Fruit fly (Drosophila melanogaster) whole organism, embryonic: ENCODE measurements around the gene CG6126.

ENCODE experiments used
- Aef1 ChIP-seq: fragments of 200-800 bp; sonication (Bioruptor generic); IDR thresholded peaks from 3 replicates; pipeline ENCODE4 v1.3.6; 2022; ENCODE audit warnings: missing biosample characterization, missing genetic modification characterization
- Atf3 ChIP-seq: fragments of 200-800 bp; sonication (Bioruptor generic); optimal IDR thresholded peaks from 3 replicates; lab custom pipeline; 2016; ENCODE audit warnings: missing biosample characterization, missing genetic modification characterization
- Awh ChIP-seq: fragments of 200-800 bp; sonication (Bioruptor generic); IDR thresholded peaks from 2 replicates; pipeline ENCODE4, ENCODE4 v1.3.6; 2022; ENCODE audit warnings: missing biosample characterization, missing genetic modification characterization
- B-H1 ChIP-seq: fragments of 200-800 bp; sonication (Bioruptor generic); IDR thresholded peaks from 3 replicates; pipeline ENCODE4 v1.3.6; 2022; ENCODE audit warnings: missing biosample characterization, missing genetic modification characterization
- BEAF-32 ChIP-seq: fragments of 200-800 bp; sonication (Bioruptor generic); optimal IDR thresholded peaks from 3 replicates; lab custom pipeline; 2017; ENCODE audit warnings: missing biosample characterization, missing genetic modification characterization, mild to moderate bottlenecking, moderate library complexity, missing genetic modification reagents
- CG10267 ChIP-seq: fragments of 200-800 bp; sonication (Bioruptor generic); optimal IDR thresholded peaks from 2 replicates; lab custom pipeline; 2018; ENCODE audit warnings: missing biosample characterization, mild to moderate bottlenecking, missing genetic modification characterization, moderate library complexity
- CG10543 ChIP-seq: fragments of 200-800 bp; sonication (Bioruptor generic); optimal IDR thresholded peaks from 3 replicates; lab custom pipeline; 2017; ENCODE audit warnings: missing biosample characterization, mild to moderate bottlenecking, missing genetic modification characterization, moderate library complexity
- CG11093 ChIP-seq: fragments of 200-800 bp; sonication (Bioruptor generic); IDR thresholded peaks from 3 replicates; pipeline ENCODE4 v1.3.6; 2022; ENCODE audit warnings: missing biosample characterization, missing genetic modification characterization
- CG12155 ChIP-seq: fragments of 200-800 bp; sonication (Bioruptor generic); optimal IDR thresholded peaks from 3 replicates; lab custom pipeline; 2016; ENCODE audit warnings: missing biosample characterization, missing genetic modification characterization
- CG13894 ChIP-seq: fragments of 200-800 bp; sonication (Bioruptor generic); optimal IDR thresholded peaks from 3 replicates; lab custom pipeline; 2018; ENCODE audit warnings: missing biosample characterization, mild to moderate bottlenecking, missing genetic modification characterization, moderate library complexity
- CG14014 ChIP-seq: fragments of 200-800 bp; sonication (Bioruptor generic); IDR thresholded peaks from 2 replicates; pipeline ENCODE4 v1.3.6; 2022; ENCODE audit warnings: missing biosample characterization, missing genetic modification characterization
- CG14860 ChIP-seq: fragments of 200-800 bp; sonication (Bioruptor generic); IDR thresholded peaks from 3 replicates; pipeline ENCODE4 v1.3.6; 2022; ENCODE audit warnings: missing biosample characterization, missing genetic modification characterization; ENCODE audit not compliant: partially characterized antibody
- CG14965 ChIP-seq: fragments of 200-800 bp; sonication (Bioruptor generic); optimal IDR thresholded peaks from 2 replicates; lab custom pipeline; 2016; ENCODE audit warnings: missing biosample characterization, missing genetic modification characterization, borderline replicate concordance
- CG17359 ChIP-seq: fragments of 200-800 bp; sonication (Bioruptor generic); optimal IDR thresholded peaks from 3 replicates; lab custom pipeline; 2018; ENCODE audit warnings: missing biosample characterization, mild to moderate bottlenecking, missing genetic modification characterization, moderate library complexity
- CG17361 ChIP-seq: fragments of 200-800 bp; sonication (Bioruptor generic); IDR thresholded peaks from 3 replicates; pipeline ENCODE4 v1.3.6; 2022; ENCODE audit warnings: missing biosample characterization, missing genetic modification characterization
- CG1832 ChIP-seq: fragments of 200-800 bp; sonication (Bioruptor generic); optimal IDR thresholded peaks from 2 replicates; lab custom pipeline; 2017; ENCODE audit warnings: missing biosample characterization, mild to moderate bottlenecking, missing genetic modification characterization, inconsistent platforms
- CG18599 ChIP-seq: fragments of 200-800 bp; sonication (Bioruptor generic); optimal IDR thresholded peaks from 3 replicates; lab custom pipeline; 2017; ENCODE audit warnings: missing biosample characterization, missing genetic modification characterization, mild to moderate bottlenecking, moderate library complexity, missing genetic modification reagents
- CG33557 ChIP-seq: fragments of 200-800 bp; sonication (Bioruptor generic); optimal IDR thresholded peaks from 2 replicates; lab custom pipeline; 2019; ENCODE audit warnings: missing biosample characterization, mild to moderate bottlenecking, missing genetic modification characterization, moderate library complexity
- CG4820 ChIP-seq: fragments of 200-800 bp; sonication (Bioruptor generic); optimal IDR thresholded peaks from 3 replicates; lab custom pipeline; 2016; ENCODE audit warnings: missing biosample characterization, missing genetic modification characterization
- CG5245 ChIP-seq: fragments of 200-800 bp; sonication (Bioruptor generic); optimal IDR thresholded peaks from 3 replicates; lab custom pipeline; 2016; ENCODE audit warnings: missing biosample characterization, missing genetic modification characterization
- CG9727 ChIP-seq: fragments of 200-800 bp; sonication (Bioruptor generic); optimal IDR thresholded peaks from 3 replicates; lab custom pipeline; 2017; ENCODE audit warnings: missing biosample characterization, mild to moderate bottlenecking, missing genetic modification characterization
- CG9797 ChIP-seq: fragments of 200-800 bp; sonication (Bioruptor generic); optimal IDR thresholded peaks from 3 replicates; lab custom pipeline; 2018; ENCODE audit warnings: missing biosample characterization, mild to moderate bottlenecking, missing genetic modification characterization
- CHES-1-like ChIP-seq: fragments of 200-800 bp; sonication (Bioruptor generic); optimal IDR thresholded peaks from 2 replicates; lab custom pipeline; 2016; ENCODE audit warnings: missing biosample characterization, missing genetic modification characterization
- Camta ChIP-seq: fragments of 200-800 bp; sonication (Bioruptor generic); optimal IDR thresholded peaks from 2 replicates; lab custom pipeline; 2016; ENCODE audit warnings: missing biosample characterization, missing genetic modification characterization
- CoRest ChIP-seq: fragments of 200-800 bp; sonication (Bioruptor generic); optimal IDR thresholded peaks from 3 replicates; lab custom pipeline; 2018; ENCODE audit warnings: missing biosample characterization, mild to moderate bottlenecking, missing genetic modification characterization, moderate library complexity
- Dref ChIP-seq: fragments of 200-800 bp; sonication (Bioruptor generic); IDR thresholded peaks from 2 replicates; pipeline ENCODE4 v1.3.6; 2022; ENCODE audit warnings: missing biosample characterization, missing genetic modification characterization
- E2f2 ChIP-seq: fragments of 200-800 bp; sonication (Bioruptor generic); IDR thresholded peaks from 2 replicates; pipeline ENCODE4 v1.3.6; 2022; ENCODE audit warnings: missing biosample characterization, missing genetic modification characterization
- Hr78 ChIP-seq, 2 experiments: fragments of 200-800 bp in 1 of 2; fragments of >200 bp in 1 of 2; sonication (Bioruptor generic) in 1 of 2; optimal IDR thresholded peaks; 2 replicates each; lab custom pipeline; 2017 to 2019; ENCODE audit warnings: missing biosample characterization in 2 of 2, missing genetic modification characterization in 2 of 2, mild to moderate bottlenecking in 1 of 2, moderate library complexity in 1 of 2
- Jarid2 ChIP-seq: fragments of 200-800 bp; sonication (Bioruptor generic); optimal IDR thresholded peaks from 3 replicates; lab custom pipeline; 2017; ENCODE audit warnings: mild to moderate bottlenecking, missing biosample characterization, missing genetic modification reagents, missing genetic modification characterization
- Ravus ChIP-seq: fragments of 200-800 bp; sonication (Bioruptor generic); IDR thresholded peaks from 2 replicates; pipeline ENCODE4 v1.3.6; 2022; ENCODE audit warnings: missing biosample characterization, missing genetic modification characterization
- Usf ChIP-seq: fragments of 200-800 bp; sonication (Bioruptor generic); optimal IDR thresholded peaks from 2 replicates; lab custom pipeline; 2017; ENCODE audit warnings: missing genotype, missing biosample characterization, missing genetic modification characterization
- Xbp1 ChIP-seq: fragments of 200-800 bp; sonication (Bioruptor generic); optimal IDR thresholded peaks from 3 replicates; lab custom pipeline; 2016; ENCODE audit warnings: missing biosample characterization, mild to moderate bottlenecking, missing genetic modification characterization
- abd-A ChIP-seq: fragments of 200-800 bp; sonication (Bioruptor generic); optimal IDR thresholded peaks from 3 replicates; lab custom pipeline; 2019; ENCODE audit warnings: missing biosample characterization, mild to moderate bottlenecking, missing genetic modification characterization, moderate library complexity
- az2 ChIP-seq: fragments of 200-800 bp; sonication (Bioruptor generic); optimal IDR thresholded peaks from 3 replicates; lab custom pipeline; 2016; ENCODE audit warnings: missing biosample characterization, missing genetic modification characterization
- bab2 ChIP-seq: fragments of 200-800 bp; sonication (Bioruptor generic); optimal IDR thresholded peaks from 2 replicates; lab custom pipeline; 2016; ENCODE audit warnings: missing biosample characterization, missing genetic modification characterization
- chinmo ChIP-seq: fragments of 200-800 bp; sonication (Bioruptor generic); IDR thresholded peaks from 4 replicates; pipeline ENCODE4 v1.3.6; 2022; ENCODE audit warnings: missing biosample characterization, missing genetic modification characterization; ENCODE audit not compliant: partially characterized antibody
- dm ChIP-seq: fragments of 200-800 bp; sonication (Bioruptor generic); optimal IDR thresholded peaks from 3 replicates; lab custom pipeline; 2016; ENCODE audit warnings: missing biosample characterization, missing genetic modification characterization
- dpn ChIP-seq, 2 experiments: fragments of 200-800 bp; sonication (Bioruptor generic); optimal IDR thresholded peaks; 3 replicates each; lab custom pipeline; 2016; ENCODE audit warnings: missing biosample characterization in 2 of 2, missing genetic modification characterization in 2 of 2
- eve ChIP-seq, 2 experiments: fragments of >200 bp; optimal IDR thresholded peaks; 2 replicates each; lab custom pipeline; 2017; ENCODE audit warnings: missing biosample characterization in 2 of 2, missing genetic modification characterization in 2 of 2
- h ChIP-seq: fragments of >200 bp; optimal IDR thresholded peaks from 2 replicates; lab custom pipeline; 2017
- hbn ChIP-seq: fragments of 200-800 bp; sonication (Bioruptor generic); IDR thresholded peaks from 2 replicates; pipeline ENCODE4 v1.3.6; 2022; ENCODE audit warnings: missing biosample characterization, missing genetic modification characterization; ENCODE audit not compliant: partially characterized antibody
- jumu ChIP-seq: fragments of 200-800 bp; sonication (Bioruptor generic); optimal IDR thresholded peaks from 3 replicates; lab custom pipeline; 2016; ENCODE audit warnings: missing biosample characterization, missing genetic modification characterization
- lab ChIP-seq: fragments of 200-800 bp; sonication (Bioruptor generic); optimal IDR thresholded peaks from 3 replicates; lab custom pipeline; 2017; ENCODE audit warnings: missing biosample characterization, missing genetic modification characterization, mild to moderate bottlenecking, moderate library complexity, missing genetic modification reagents
- nmo ChIP-seq: fragments of 200-800 bp; sonication (Bioruptor generic); optimal IDR thresholded peaks from 2 replicates; lab custom pipeline; 2018; ENCODE audit warnings: missing biosample characterization, mild to moderate bottlenecking, missing genetic modification characterization, moderate library complexity
- pb ChIP-seq: fragments of 200-800 bp; sonication (Bioruptor generic); optimal IDR thresholded peaks from 3 replicates; lab custom pipeline; 2016; ENCODE audit warnings: missing biosample characterization, missing genetic modification characterization
- sens ChIP-seq: fragments of 200-800 bp; sonication (Bioruptor generic); peaks from one replicate; lab custom pipeline; 2016; ENCODE audit warnings: missing biosample characterization, missing genetic modification characterization
- tll ChIP-seq, 2 experiments: fragments of 200-800 bp in 1 of 2; fragments of >200 bp in 1 of 2; sonication (Bioruptor generic) in 1 of 2; optimal IDR thresholded peaks; 2 replicates each; lab custom pipeline; 2017 to 2019; ENCODE audit warnings: missing biosample characterization in 2 of 2, missing genetic modification characterization in 2 of 2, mild to moderate bottlenecking in 1 of 2, moderate library complexity in 1 of 2
- toy ChIP-seq: fragments of 200-800 bp; sonication (Bioruptor generic); IDR thresholded peaks from 2 replicates; pipeline ENCODE4 v1.3.6; 2022; ENCODE audit warnings: missing biosample characterization, missing genetic modification characterization
- zfh2 ChIP-seq: fragments of 200-800 bp; sonication (Bioruptor generic); optimal IDR thresholded peaks from 2 replicates; lab custom pipeline; 2016; ENCODE audit warnings: missing biosample characterization, missing genetic modification characterization

Gene CG6126

DNA sequence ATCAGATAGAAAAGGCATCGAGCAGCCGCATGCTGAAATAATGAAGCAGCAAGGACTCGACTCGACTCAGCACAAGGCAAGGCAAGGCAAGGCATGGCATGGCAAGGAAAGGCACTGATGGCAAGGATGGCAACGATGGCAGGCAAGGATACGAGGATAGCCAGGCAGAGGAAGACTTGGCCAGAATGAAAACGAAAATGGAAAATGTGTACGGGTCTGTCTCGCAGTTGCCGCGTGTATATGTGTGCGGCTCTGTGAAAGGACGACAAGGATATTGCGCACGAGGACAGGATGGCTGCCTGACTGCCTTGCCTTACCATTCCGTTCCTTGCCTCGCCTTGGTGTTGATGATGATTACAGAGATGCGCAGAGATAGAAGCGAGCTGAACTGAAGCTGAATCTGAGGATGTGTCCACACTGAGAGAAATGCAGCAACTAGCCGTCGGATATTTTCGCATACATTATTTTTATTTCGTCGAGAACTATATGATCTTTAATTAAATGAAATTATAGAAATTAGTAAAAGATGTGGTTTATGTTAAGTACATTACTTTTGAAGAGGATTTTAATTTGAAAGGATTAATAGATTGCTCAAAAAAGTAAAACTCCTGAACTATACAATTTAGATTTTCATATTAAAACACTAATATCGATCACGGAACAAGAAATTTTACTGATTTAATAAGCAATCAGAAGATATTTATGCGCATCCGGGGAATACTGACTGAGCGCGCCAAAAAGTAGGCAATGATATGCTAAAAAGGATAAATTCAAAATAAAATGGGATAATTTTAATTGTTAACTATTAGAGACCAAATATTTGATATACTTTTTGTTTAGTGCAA is 11.8 kb upstream of the CG6126 start (continued):
- TF ChIP-seq tll (GFP tag; optimal IDR thresholded peaks at IDR 0.05; lab: Kevin White, UChicago) (no peak), CG12155 (GFP tag; lab: Kevin White, UChicago) (no peak), pb (GFP tag; lab: Kevin White, UChicago) (no peak), CG9797 (GFP tag; lab: Kevin White, UChicago) (no peak), CG17361 (GFP tag; lab: Robert Waterston, UW) (peak; percentile 80), dpn (GFP tag; optimal IDR thresholded peaks at IDR 0.05; lab: Kevin White, UChicago) (peak in 1 of 2 experiments; percentile 26), chinmo (0 out of 4 replicates have a peak, but pooled peaks have one; percentile 50), CG11093 (GFP tag; lab: Robert Waterston, UW) (no peak), az2 (GFP tag; lab: Kevin White, UChicago) (peak; percentile 29), CG14860 (no peak), Camta (GFP tag; lab: Kevin White, UChicago) (peak; percentile 10), Atf3 (no peak), CG17359 (tag; lab: Kevin White, UChicago) (peak; percentile 8), CG1832 (no peak), Ravus (GFP tag; lab: Robert Waterston, UW) (no peak), Xbp1 (GFP tag; lab: Kevin White, UChicago) (peak; percentile 41), bab2 (GFP tag; lab: Kevin White, UChicago) (no peak), Hr78 (GFP tag; optimal IDR thresholded peaks at IDR 0.05; lab: Kevin White, UChicago) (no peak), CG9727 (GFP tag; lab: Kevin White, UChicago) (peak; percentile 62), Awh (GFP tag; lab: Robert Waterston, UW) (no peak), nmo (peak; percentile 42), B-H1 (GFP tag; lab: Robert Waterston, UW) (no peak), zfh2 (no peak), lab (peak; percentile 37), BEAF-32 (GFP tag; lab: Kevin White, UChicago) (no peak), CHES-1-like (GFP tag; lab: Kevin White, UChicago) (no peak), CG14014 (GFP tag; lab: Robert Waterston, UW) (peak; percentile 10; the same call in 1 of the 2 replicates), jumu (GFP tag; lab: Kevin White, UChicago) (no peak), hbn (no peak), abd-A (tag; lab: Kevin White, UChicago) (peak; percentile 8), CG14965 (GFP tag; lab: Kevin White, UChicago) (no peak), CG13894 (tag; lab: Kevin White, UChicago) (peak; percentile 71), CG33557 (GFP tag; lab: Kevin White, UChicago) (no peak), eve (GFP tag; optimal IDR thresholded peaks at IDR 0.05; lab: Kevin White, UChicago) (no peak), CoRest (tag; lab: Kevin White, UChicago) (peak; percentile 68), Dref (GFP tag; lab: Robert Waterston, UW) (no peak), E2f2 (no peak), CG5245 (GFP tag; lab: Kevin White, UChicago) (no peak), h (lab: Kevin White, UChicago) (no peak), Jarid2 (GFP tag; lab: Kevin White, UChicago) (no peak), toy (GFP tag; lab: Robert Waterston, UW) (no peak), dm (no peak), CG4820 (GFP tag; lab: Kevin White, UChicago) (no peak), CG18599 (GFP tag; lab: Kevin White, UChicago) (peak; percentile 5), Usf (no peak), sens (GFP tag; lab: Kevin White, UChicago) (peak; percentile 60), CG10543 (no peak), CG10267 (tag; lab: Kevin White, UChicago) (no peak), Aef1 (GFP tag; lab: Robert Waterston, UW) (no peak)
- TF ChIP-seq, all 482 proteins: peak for 95
